Fruit fly (Drosophila melanogaster): Measurements from ENCODE around the gene CG17734.

Gene CG17734

DNA sequence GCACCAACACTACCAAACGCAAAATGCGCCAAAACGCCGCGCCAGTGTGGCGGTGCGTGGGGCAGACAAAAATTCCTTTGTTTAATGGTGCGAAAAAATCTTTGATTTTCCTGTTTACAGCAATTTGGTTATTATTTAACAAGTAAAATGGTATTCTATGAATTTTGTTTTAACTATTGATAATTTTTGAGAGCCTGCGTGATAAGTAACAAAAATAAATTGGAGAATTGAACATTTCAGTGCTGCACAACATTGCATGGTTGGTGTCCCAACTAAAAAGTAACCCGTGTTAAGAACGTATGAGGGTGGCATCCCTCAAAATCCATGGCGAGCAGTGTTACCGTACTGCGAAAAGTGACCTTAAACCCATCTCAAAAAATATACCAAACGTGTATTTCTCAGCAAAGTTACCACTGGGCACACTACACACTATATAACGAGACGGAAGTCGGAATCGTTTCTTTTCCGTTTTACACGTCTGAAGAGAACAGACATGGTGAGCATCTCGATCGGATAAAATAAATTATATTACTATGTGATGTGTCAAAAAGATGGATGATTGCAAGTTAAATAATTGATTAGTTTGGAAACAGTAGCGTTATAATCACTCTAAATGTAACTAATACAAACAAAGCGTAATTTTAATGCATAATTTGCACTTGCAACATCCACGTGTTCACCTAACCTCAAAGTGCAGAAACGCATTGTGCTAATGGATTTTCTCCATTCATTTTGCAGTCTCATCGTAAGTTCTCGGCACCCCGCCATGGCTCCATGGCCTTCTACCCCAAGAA lies 22.2 kb downstream of the CG17734 start, which contains the start of the genes CG6693 and RpL3 (continued):
- TF ChIP-seq cato (GFP tag; optimal IDR thresholded peaks at IDR 0.05; ENCODE audit: borderline replicate concordance) (peak; percentile 43), B-H1 (GFP tag; IDR thresholded peaks at IDR 0.05) (peak; percentile 23; the same call in 1 of the 3 replicates), Adf1 (GFP tag; IDR thresholded peaks at IDR 0.05) (peak; percentile 53; the same call in 1 of the 2 replicates), Fer2 (tag; optimal IDR thresholded peaks at IDR 0.05) (peak; percentile 28), CG11696 (GFP tag; IDR thresholded peaks at IDR 0.05) (peak; percentile 72), chif (GFP tag; optimal IDR thresholded peaks at IDR 0.05) (peak; percentile 26), CG8944 (GFP tag; optimal IDR thresholded peaks at IDR 0.05) (peak; percentile 4), Myb (GFP tag; optimal IDR thresholded peaks at IDR 0.05) (peak; percentile 48), CG32772 (GFP tag; IDR thresholded peaks at IDR 0.05) (no peak), CG1233 (GFP tag; optimal IDR thresholded peaks at IDR 0.05) (peak; percentile 79), TFAM (GFP tag; optimal IDR thresholded peaks at IDR 0.05) (no peak), eve (GFP tag; optimal IDR thresholded peaks at IDR 0.05) (no peak), NC2β (GFP tag; optimal IDR thresholded peaks at IDR 0.05) (peak; percentile 96), CG2712 (tag; optimal IDR thresholded peaks at IDR 0.05) (peak; percentile 70), CG9727 (GFP tag; optimal IDR thresholded peaks at IDR 0.05) (peak; percentile 77), Atf-2 (GFP tag; optimal IDR thresholded peaks at IDR 0.05) (peak; percentile 25), Lim3 (GFP tag; IDR thresholded peaks at IDR 0.05) (no peak), oc (tag; optimal IDR thresholded peaks at IDR 0.05) (peak; percentile 79), Usf (GFP tag; optimal IDR thresholded peaks at IDR 0.05) (no peak), CG30020 (tag; optimal IDR thresholded peaks at IDR 0.05) (peak; percentile 27), CG12071 (GFP tag; optimal IDR thresholded peaks at IDR 0.05) (peak; percentile 89), CG31388 (GFP tag; optimal IDR thresholded peaks at IDR 0.05) (no peak), ftz-f1 (GFP tag; optimal IDR thresholded peaks at IDR 0.05) (no peak), onecut (GFP tag; IDR thresholded peaks at IDR 0.05) (peak; percentile 84), Spps (tag; optimal IDR thresholded peaks at IDR 0.05) (peak; percentile 56), Bgb (GFP tag; IDR thresholded peaks at IDR 0.05; ENCODE audit: partially characterized antibody) (peak; percentile 51; the same call in 1 of the 2 replicates), CG12299 (tag; optimal IDR thresholded peaks at IDR 0.05) (peak; percentile 83), CG6689 (GFP tag; IDR thresholded peaks at IDR 0.05) (peak; percentile 60), Ada2b (GFP tag; IDR thresholded peaks at IDR 0.05) (no peak), Max (GFP tag; optimal IDR thresholded peaks at IDR 0.05) (peak; percentile 86), Ptx1 (GFP tag; IDR thresholded peaks at IDR 0.05) (peak; percentile 43; the same call in 1 of the 2 replicates), CG16863 (GFP tag; optimal IDR thresholded peaks at IDR 0.05) (peak; percentile 58), inv (GFP tag; IDR thresholded peaks at IDR 0.05; ENCODE audit: partially characterized antibody) (peak; percentile 24; the same call in 1 of the 2 replicates), Optix (GFP tag; IDR thresholded peaks at IDR 0.05) (peak; percentile 70), CG14014 (GFP tag; IDR thresholded peaks at IDR 0.05) (peak; percentile 72; the same call in 1 of the 2 replicates), dpn (GFP tag; optimal IDR thresholded peaks at IDR 0.05) (peak; percentile 32 to 63), sc (optimal IDR thresholded peaks at IDR 0.05) (no peak), sc (GFP tag; optimal IDR thresholded peaks at IDR 0.05) (peak; percentile 54), schlank (tag; optimal IDR thresholded peaks at IDR 0.05) (peak; percentile 79), vnd (GFP tag; IDR thresholded peaks at IDR 0.05; ENCODE audit: partially characterized antibody) (no peak), bsh (GFP tag; optimal IDR thresholded peaks at IDR 0.05) (peak; percentile 63 to 66), klu (GFP tag; IDR thresholded peaks at IDR 0.05) (no peak), unc-4 (GFP tag; IDR thresholded peaks at IDR 0.05; ENCODE audit: partially characterized antibody) (0 out of 2 replicates have a peak, but pooled peaks have one; percentile 34), org-1 (GFP tag; optimal IDR thresholded peaks at IDR 0.05) (peak; percentile 56), CG16813 (GFP tag; IDR thresholded peaks at IDR 0.05; ENCODE audit: partially characterized antibody) (no peak), cas (GFP tag; IDR thresholded peaks at IDR 0.05) (peak; percentile 55; the same call in 1 of the 2 replicates), CG17912 (GFP tag; optimal IDR thresholded peaks at IDR 0.05) (peak; percentile 76), bbx (GFP tag; IDR thresholded peaks at IDR 0.05; ENCODE audit: partially characterized antibody) (peak; percentile 63; the same call in 1 of the 2 replicates)
